Fruit fly (Drosophila melanogaster): ENCODE results near the gene CG11286.

- TF ChIP-seq D1 (tag; optimal IDR thresholded peaks at IDR 0.05) = no peak
- no peak for TF ChIP-seq gl (tag; optimal IDR thresholded peaks at IDR 0.05)
- no peak for TF ChIP-seq CG12605 (GFP tag; IDR thresholded peaks at IDR 0.05)
- no peak for TF ChIP-seq fd96Ca (GFP tag; IDR thresholded peaks at IDR 0.05)
- no peak for TF ChIP-seq Snoo (tag; optimal IDR thresholded peaks at IDR 0.05)
- no peak for TF ChIP-seq CG4496 (GFP tag; IDR thresholded peaks at IDR 0.05)
- no peak for TF ChIP-seq CG8159 (tag; optimal IDR thresholded peaks at IDR 0.05)
- TF ChIP-seq Pif1A (GFP tag; optimal IDR thresholded peaks at IDR 0.05) = no peak
- no peak for TF ChIP-seq CG32121 (GFP tag; IDR thresholded peaks at IDR 0.05)
These were observed 31.1 kb upstream of the CG11286 start, which contains the start of gene CG3014 for dm6 chr3R:7802693-7803092.

Measured in whole organism, pupa.